Fruit fly (Drosophila melanogaster) S2 (cell line): Measurements from ENCODE around the gene Stat92E.

Source experiments
- CG8478 ChIP-seq: fragments of >200 bp; optimal IDR thresholded peaks from 2 replicates; lab custom pipeline; 2018
- CTCF ChIP-seq, 2 experiments: fragments of >200 bp; optimal IDR thresholded peaks; 2 replicates each; lab custom pipeline; 2018

DNA sequence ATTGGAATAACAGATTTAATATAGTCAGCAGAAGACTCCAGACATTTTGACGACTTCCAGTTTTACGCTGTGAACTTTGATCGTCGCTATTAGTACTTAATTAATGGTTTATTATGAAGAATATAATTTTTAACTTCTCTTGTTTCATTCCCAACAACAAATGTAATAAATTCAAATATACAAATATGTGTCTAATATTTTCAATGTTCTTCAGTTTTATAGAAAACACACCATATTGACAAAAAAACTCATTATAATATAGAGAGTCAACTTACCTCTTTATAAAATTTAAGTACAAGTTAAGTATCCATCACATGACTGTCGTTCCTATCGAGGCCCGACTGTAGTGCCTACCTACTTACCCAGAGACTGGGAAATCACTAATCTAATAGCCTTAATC, 21.2 kb upstream of the Stat92E start:
- TF ChIP-seq CTCF (optimal IDR thresholded peaks at IDR 0.05; lab: Kevin White, UChicago) (no peak), CG8478 (lab: Kevin White, UChicago) (no peak)
